Worm (Caenorhabditis elegans) whole organism, L1 larva: ENCODE data around the gene srh-299.

Experiments
- aly-2 ChIP-seq: fragments of 150-350 bp; optimal IDR thresholded peaks from 2 replicates; lab custom pipeline; 2014; ENCODE audit warnings: missing biosample characterization, missing genetic modification characterization
- egl-27 ChIP-seq, 2 experiments: fragments of 150-350 bp in 1 of 2; sonication (generic microtip); optimal IDR thresholded peaks; 3 replicates each; lab custom pipeline; 2017 to 2018; ENCODE audit warnings: missing biosample characterization in 2 of 2, missing genetic modification characterization in 2 of 2, missing genetic modification reagents in 2 of 2
- jun-1 ChIP-seq: fragments of 150-350 bp; optimal IDR thresholded peaks from 2 replicates; lab custom pipeline; 2014; ENCODE audit warnings: missing biosample characterization, missing genetic modification reagents, missing genetic modification characterization
- nhr-12 ChIP-seq: sonication (generic microtip); optimal IDR thresholded peaks from 2 replicates; lab custom pipeline; 2017; ENCODE audit warnings: missing biosample characterization, missing genetic modification characterization
- nhr-76 ChIP-seq: sonication (generic microtip); optimal IDR thresholded peaks from 2 replicates; lab custom pipeline; 2017; ENCODE audit warnings: missing biosample characterization, missing genetic modification characterization
- nhr-84 ChIP-seq: sonication (generic microtip); optimal IDR thresholded peaks from 2 replicates; lab custom pipeline; 2017; ENCODE audit warnings: missing biosample characterization, missing genetic modification characterization
- skn-1 ChIP-seq: fragments of 150-350 bp; optimal IDR thresholded peaks from 2 replicates; lab custom pipeline; 2014; ENCODE audit warnings: missing biosample characterization, missing genetic modification characterization
- unc-62 ChIP-seq: fragments of 150-350 bp; optimal IDR thresholded peaks from 2 replicates; lab custom pipeline; 2014; ENCODE audit warnings: missing biosample characterization, missing genetic modification reagents, missing genetic modification characterization
- ztf-11 ChIP-seq, 2 experiments: sonication (generic microtip); optimal IDR thresholded peaks; 2 replicates each; lab custom pipeline; 2016 to 2017; ENCODE audit warnings: missing genetic modification characterization in 2 of 2, missing biosample characterization in 1 of 2, missing compliant biosample characterization in 1 of 2

DNA sequence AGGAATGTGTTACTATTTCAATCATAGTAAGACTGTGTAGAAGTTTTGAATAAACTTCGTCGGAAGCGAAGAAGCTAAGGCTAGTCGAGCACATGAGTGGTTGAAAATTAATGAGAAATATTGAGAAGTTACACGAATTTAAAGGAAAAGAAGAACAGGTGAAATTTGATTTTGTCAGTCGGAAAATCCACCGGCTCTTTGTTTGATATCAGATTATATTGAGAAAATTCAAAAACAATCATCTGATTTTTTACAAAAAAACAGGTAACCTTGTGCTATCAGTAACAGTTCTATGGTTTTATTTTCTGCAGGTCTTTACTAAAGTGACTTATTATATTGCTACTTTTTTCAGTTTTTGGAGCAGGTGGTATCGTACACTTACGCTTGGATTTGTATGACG lies 4.8 kb upstream of the srh-299 start, which contains the start of gene srh-148:
- no peak for TF ChIP-seq nhr-84
- TF ChIP-seq skn-1 (tag; lab: Kevin White, UChicago): no peak
- TF ChIP-seq aly-2: no peak
- no peak for TF ChIP-seq egl-27 (tag; optimal IDR thresholded peaks at IDR 0.05; lab: Kevin White, UChicago)
- TF ChIP-seq nhr-76 (tag; lab: Kevin White, UChicago): no peak
- TF ChIP-seq unc-62: no peak
- TF ChIP-seq jun-1 (tag; lab: Kevin White, UChicago): no peak
- TF ChIP-seq ztf-11 (tag; optimal IDR thresholded peaks at IDR 0.05; lab: Kevin White, UChicago): no peak
- TF ChIP-seq nhr-12: no peak
